Worm (Caenorhabditis elegans) whole organism, young adult: Measurements from ENCODE around the gene rpb-2.
A peak's percentile ranks its signal among the peaks of the same experiment; 100 is the strongest.

ENCODE experiments used
- B0019.2 ChIP-seq: fragments of 200-800 bp; sonication (Bioruptor generic); conservative IDR thresholded peaks from 2 replicates; pipeline ENCODE4 v1.3.6; 2022; ENCODE audit warnings: missing genetic modification reagents, missing genetic modification characterization, missing compliant biosample characterization
- C06A6.2 ChIP-seq: fragments of 200-800 bp; sonication (Bioruptor generic); conservative IDR thresholded peaks from 2 replicates; pipeline ENCODE4 v1.3.6; 2022; ENCODE audit warnings: missing genetic modification characterization, missing compliant biosample characterization
- F23B12.7 ChIP-seq: sonication (generic microtip); optimal IDR thresholded peaks from 2 replicates; lab custom pipeline; 2017; ENCODE audit warnings: missing genetic modification characterization, mild to moderate bottlenecking, missing compliant biosample characterization, antibody characterized with exemption, moderate library complexity; ENCODE audit not compliant: insufficient read depth
- F33H1.4 ChIP-seq: fragments of 200-800 bp; sonication (Bioruptor generic); IDR thresholded peaks from 2 replicates; pipeline ENCODE4 v1.3.6; 2022; ENCODE audit warnings: missing genetic modification reagents, missing genetic modification characterization, missing compliant biosample characterization
- F55B11.4 ChIP-seq: sonication (generic microtip); optimal IDR thresholded peaks from 2 replicates; lab custom pipeline; 2016; ENCODE audit warnings: missing compliant biosample characterization, missing genetic modification characterization, borderline replicate concordance; ENCODE audit not compliant: insufficient read depth
- K11D2.4 ChIP-seq: fragments of 200-800 bp; sonication (Bioruptor generic); IDR thresholded peaks from 2 replicates; pipeline ENCODE4 v1.3.6; 2022; ENCODE audit warnings: missing genetic modification reagents, missing genetic modification characterization, missing compliant biosample characterization
- K12H6.12 ChIP-seq: fragments of 200-800 bp; sonication (Bioruptor generic); optimal IDR thresholded peaks from 2 replicates; lab custom pipeline; 2018; ENCODE audit warnings: mild to moderate bottlenecking, missing genetic modification characterization, missing compliant biosample characterization
- aptf-2 ChIP-seq: fragments of 200-800 bp; sonication (Bioruptor generic); conservative IDR thresholded peaks from 2 replicates; pipeline ENCODE4 v1.3.6; 2022; ENCODE audit warnings: missing genetic modification reagents, missing genetic modification characterization, missing compliant biosample characterization
- attf-6 ChIP-seq: fragments of 200-800 bp; sonication (Bioruptor generic); IDR thresholded peaks from 2 replicates; pipeline ENCODE4 v1.3.6; 2022; ENCODE audit warnings: missing genetic modification reagents, missing genetic modification characterization, missing compliant biosample characterization
- cebp-2 ChIP-seq: fragments of 200-800 bp; sonication (Bioruptor generic); IDR thresholded peaks from 2 replicates; pipeline ENCODE4 v1.3.6; 2022; ENCODE audit warnings: missing genetic modification characterization, missing compliant biosample characterization
- ceh-58 ChIP-seq: fragments of 200-800 bp; sonication (Bioruptor generic); IDR thresholded peaks from 2 replicates; pipeline ENCODE4 v1.3.6; 2022; ENCODE audit warnings: missing genetic modification characterization, missing compliant biosample characterization
- chd-7 ChIP-seq: sonication (generic microtip); optimal IDR thresholded peaks from 2 replicates; lab custom pipeline; 2016; ENCODE audit warnings: mild to moderate bottlenecking, missing genetic modification characterization, moderate library complexity, missing compliant biosample characterization
- die-1 ChIP-seq: sonication (generic microtip); optimal IDR thresholded peaks from 2 replicates; lab custom pipeline; 2016; ENCODE audit warnings: missing genotype, mild to moderate bottlenecking, missing genetic modification characterization, missing compliant biosample characterization
- dpff-1 ChIP-seq: sonication (generic microtip); optimal IDR thresholded peaks from 2 replicates; lab custom pipeline; 2017; ENCODE audit warnings: mild to moderate bottlenecking, missing genetic modification characterization, missing compliant biosample characterization
- egl-18 ChIP-seq: fragments of 200-800 bp; sonication (Bioruptor generic); IDR thresholded peaks from 2 replicates; pipeline ENCODE4 v1.3.6; 2022; ENCODE audit warnings: missing genetic modification reagents, missing genetic modification characterization, missing compliant biosample characterization
- egrh-3 ChIP-seq: fragments of 200-800 bp; sonication (Bioruptor generic); IDR thresholded peaks from 2 replicates; pipeline ENCODE4 v1.3.6; 2022; ENCODE audit warnings: missing genetic modification reagents, missing genetic modification characterization, missing compliant biosample characterization
- hrde-1 ChIP-seq: sonication (generic microtip); optimal IDR thresholded peaks from 2 replicates; lab custom pipeline; 2016; ENCODE audit warnings: missing genetic modification characterization, mild to moderate bottlenecking, missing compliant biosample characterization, moderate library complexity, missing genotype, missing genetic modification reagents, borderline replicate concordance
- let-607 ChIP-seq, 2 experiments: fragments of 200-800 bp in 1 of 2; sonication (Bioruptor generic) in 1 of 2; sonication (generic microtip) in 1 of 2; optimal IDR thresholded peaks; 2 replicates each; lab custom pipeline; 2016 to 2018; ENCODE audit warnings: mild to moderate bottlenecking in 2 of 2, missing compliant biosample characterization in 2 of 2, missing genetic modification characterization in 2 of 2, moderate library complexity in 2 of 2, missing genotype in 1 of 2
- lin-35 ChIP-seq, 3 experiments: fragments of 150-350 bp in 2 of 3; sonication (generic microtip) in 1 of 3; optimal IDR thresholded peaks; 2 replicates each; lab custom pipeline; 2014 to 2018; ENCODE audit warnings: missing biosample characterization in 3 of 3, missing genetic modification characterization in 3 of 3, missing genetic modification reagents in 3 of 3
- lsl-1 ChIP-seq: fragments of 200-800 bp; sonication (Bioruptor generic); optimal IDR thresholded peaks from 2 replicates; lab custom pipeline; 2018; ENCODE audit warnings: mild to moderate bottlenecking, missing genetic modification characterization, moderate library complexity, missing compliant biosample characterization
- madf-6 ChIP-seq: fragments of 200-800 bp; sonication (Bioruptor generic); IDR thresholded peaks from 2 replicates; pipeline ENCODE4 v1.3.6; 2022; ENCODE audit warnings: missing genetic modification reagents, missing genetic modification characterization, missing compliant biosample characterization
- madf-8 ChIP-seq: fragments of 200-800 bp; sonication (Bioruptor generic); conservative IDR thresholded peaks from 2 replicates; pipeline ENCODE4 v1.3.6; 2022; ENCODE audit warnings: missing genetic modification reagents, missing genetic modification characterization, missing compliant biosample characterization
- mel-28 ChIP-seq: sonication (generic microtip); optimal IDR thresholded peaks from 2 replicates; lab custom pipeline; 2016; ENCODE audit warnings: borderline replicate concordance, mild to moderate bottlenecking, missing genetic modification characterization, missing compliant biosample characterization
- mes-4 ChIP-seq: sonication (generic microtip); optimal IDR thresholded peaks from 2 replicates; lab custom pipeline; 2016; ENCODE audit warnings: missing genotype, missing genetic modification characterization, missing compliant biosample characterization
- mxl-1 ChIP-seq: sonication (generic microtip); optimal IDR thresholded peaks from 2 replicates; lab custom pipeline; 2016; ENCODE audit warnings: missing genetic modification characterization, missing compliant biosample characterization
- nhr-120 ChIP-seq: fragments of 200-800 bp; sonication (Bioruptor generic); IDR thresholded peaks from 2 replicates; pipeline ENCODE4 v1.3.6; 2022; ENCODE audit warnings: missing genetic modification characterization, missing compliant biosample characterization
- nhr-80 ChIP-seq: sonication (generic microtip); optimal IDR thresholded peaks from 2 replicates; lab custom pipeline; 2016; ENCODE audit warnings: missing genetic modification characterization, missing compliant biosample characterization
- pha-4 ChIP-seq: fragments of 150-350 bp; sonication (generic microtip); optimal IDR thresholded peaks from 2 replicates; lab custom pipeline; 2014; ENCODE audit warnings: missing biosample characterization, missing genetic modification reagents, missing genetic modification characterization
- rcor-1 ChIP-seq: fragments of 200-800 bp; sonication (Bioruptor generic); IDR thresholded peaks from 2 replicates; pipeline ENCODE4 v1.3.6; 2022; ENCODE audit warnings: missing genetic modification reagents, missing genetic modification characterization, missing compliant biosample characterization
- rec-8 ChIP-seq, 2 experiments: sonication (generic microtip); optimal IDR thresholded peaks; 2 replicates each; lab custom pipeline; 2016; ENCODE audit warnings: mild to moderate bottlenecking in 2 of 2, missing genetic modification characterization in 2 of 2, missing genetic modification reagents in 2 of 2, missing genotype in 2 of 2, missing biosample characterization in 1 of 2, missing compliant biosample characterization in 1 of 2, moderate library complexity in 1 of 2
- repo-1 ChIP-seq: sonication (generic microtip); optimal IDR thresholded peaks from 2 replicates; lab custom pipeline; 2017; ENCODE audit warnings: mild to moderate bottlenecking, missing genetic modification characterization, missing compliant biosample characterization
- sea-2 ChIP-seq: fragments of 200-800 bp; sonication (Bioruptor generic); IDR thresholded peaks from 2 replicates; pipeline ENCODE4 v1.3.6; 2022; ENCODE audit warnings: missing genetic modification characterization, missing compliant biosample characterization
- snpc-4 ChIP-seq, 5 experiments: fragments of 150-350 bp in 1 of 5; sonication (generic microtip) in 4 of 5; optimal IDR thresholded peaks; 2 replicates each; lab custom pipeline; 2014 to 2018; ENCODE audit warnings: missing genetic modification characterization in 5 of 5, missing biosample characterization in 3 of 5, antibody characterized with exemption in 2 of 5, mild to moderate bottlenecking in 2 of 5, missing compliant biosample characterization in 2 of 5, missing genotype in 2 of 5, moderate library complexity in 2 of 5, missing genetic modification reagents in 1 of 5
- tbx-9 ChIP-seq: sonication (generic microtip); optimal IDR thresholded peaks from 2 replicates; lab custom pipeline; 2016; ENCODE audit warnings: borderline replicate concordance, missing genetic modification characterization, inconsistent platforms, missing compliant biosample characterization
- ztf-25 ChIP-seq: fragments of 200-800 bp; sonication (Bioruptor generic); IDR thresholded peaks from 2 replicates; pipeline ENCODE4 v1.3.6; 2022; ENCODE audit warnings: missing genetic modification reagents, missing genetic modification characterization, missing compliant biosample characterization

Gene rpb-2

DNA sequence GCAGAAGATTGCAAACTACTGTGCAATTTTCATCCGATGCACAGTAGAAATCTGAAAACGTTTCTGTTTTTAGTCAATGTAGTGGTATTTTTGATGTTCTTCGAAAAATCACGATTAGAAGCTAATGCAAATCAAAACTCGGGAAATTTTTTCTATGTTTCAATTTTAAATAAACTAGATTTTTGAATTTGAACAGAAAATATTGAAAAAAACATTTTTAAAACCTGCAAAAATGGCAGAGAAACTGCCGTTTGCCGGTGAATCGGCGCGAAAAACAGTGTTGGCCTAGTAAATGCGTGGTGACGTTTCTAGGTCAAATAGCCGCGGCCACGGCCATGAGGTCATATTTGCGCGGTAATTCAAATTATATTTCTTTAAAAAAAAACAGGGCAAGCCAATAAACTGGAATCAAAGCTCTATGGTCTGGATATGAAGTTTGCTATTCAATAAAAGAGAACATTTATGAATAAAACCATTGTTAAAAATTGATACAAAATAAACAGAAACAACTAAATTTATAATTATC, 9.2 kb upstream of the rpb-2 start, which contains the start of gene set-2 (continued):
- TF ChIP-seq chd-7 (tag; lab: Kevin White, UChicago) (peak; percentile 19), nhr-120 (GFP tag; lab: Robert Waterston, UW) (no peak), hrde-1 (tag; lab: Kevin White, UChicago) (peak; percentile 45), madf-6 (GFP tag; lab: Robert Waterston, UW) (peak; percentile 88), snpc-4 (GFP tag; optimal IDR thresholded peaks at IDR 0.05; lab: Kevin White, UChicago) (peak; percentile 16), snpc-4 (tag; optimal IDR thresholded peaks at IDR 0.05; lab: Kevin White, UChicago) (peak in 1 of 4 experiments; percentile 37), dpff-1 (no peak), F23B12.7 (tag; lab: Kevin White, UChicago) (no peak), ceh-58 (GFP tag; lab: Robert Waterston, UW) (no peak), sea-2 (GFP tag; lab: Robert Waterston, UW) (no peak), ztf-25 (GFP tag; lab: Robert Waterston, UW) (peak; percentile 87), rec-8 (tag; optimal IDR thresholded peaks at IDR 0.05; lab: Kevin White, UChicago) (peak; percentile 52 to 80), cebp-2 (no peak), aptf-2 (0 out of 2 replicates have a peak, but pooled peaks have one; percentile 41), B0019.2 (peak; percentile 72), mel-28 (tag; lab: Kevin White, UChicago) (no peak), K11D2.4 (peak; percentile 58; the same call in 1 of the 2 replicates), egl-18 (GFP tag; lab: Robert Waterston, UW) (no peak), die-1 (tag; lab: Kevin White, UChicago) (no peak), K12H6.12 (tag; lab: Kevin White, UChicago) (peak; percentile 59), F55B11.4 (tag; lab: Kevin White, UChicago) (no peak), attf-6 (GFP tag; lab: Robert Waterston, UW) (peak; percentile 29; the same call in 1 of the 2 replicates), tbx-9 (no peak), let-607 (tag; optimal IDR thresholded peaks at IDR 0.05; lab: Kevin White, UChicago) (peak in 1 of 2 experiments; percentile 32), rcor-1 (GFP tag; lab: Robert Waterston, UW) (peak; percentile 81), C06A6.2 (no peak), lin-35 (GFP tag; optimal IDR thresholded peaks at IDR 0.05; lab: Kevin White, UChicago) (peak; percentile 29 to 89 (median 79)), nhr-80 (peak; percentile 30), madf-8 (GFP tag; lab: Robert Waterston, UW) (peak; percentile 77), pha-4 (no peak)

- TF ChIP-seq mes-4 (tag; lab: Kevin White, UChicago) (no peak), F33H1.4 (GFP tag; lab: Robert Waterston, UW) (peak; percentile 56; the same call in 1 of the 2 replicates), lsl-1 (GFP tag; lab: Kevin White, UChicago) (peak; percentile 66), mxl-1 (tag; lab: Kevin White, UChicago) (no peak), egrh-3 (GFP tag; lab: Robert Waterston, UW) (no peak), repo-1 (tag; lab: Kevin White, UChicago) (no peak)
Measured at ce11 chrIII:4932203-4932699, 7.1 kb upstream of the rpb-2 start, which contains the start of the genes C26E6.12 and eri-9. Gene C26E6.12 (minus strand): TSS chrIII:4932253. Gene eri-9 (plus strand): TSS chrIII:4932450.
